Fruit fly (Drosophila melanogaster) whole organism, embryonic: Measurements from ENCODE around the gene CG33796.
A peak's percentile ranks its signal among the peaks of the same experiment; 100 is the strongest.

ENCODE experiments used
- ATbp ChIP-seq: fragments of 200-800 bp; sonication (Bioruptor generic); optimal IDR thresholded peaks from 2 replicates; lab custom pipeline; 2017; ENCODE audit warnings: missing biosample characterization, mild to moderate bottlenecking, missing genetic modification characterization, missing genetic modification reagents
- Abd-B ChIP-seq: fragments of 200-800 bp; sonication (Bioruptor generic); optimal IDR thresholded peaks from 2 replicates; lab custom pipeline; 2018; ENCODE audit warnings: missing biosample characterization, mild to moderate bottlenecking, missing genetic modification characterization, moderate library complexity
- Ada2b ChIP-seq: fragments of 200-800 bp; sonication (Bioruptor generic); IDR thresholded peaks from 2 replicates; pipeline ENCODE4 v1.3.6; 2022; ENCODE audit warnings: missing biosample characterization, missing genetic modification characterization
- BtbVII ChIP-seq: fragments of 200-800 bp; sonication (Bioruptor generic); optimal IDR thresholded peaks from 3 replicates; lab custom pipeline; 2017; ENCODE audit warnings: missing biosample characterization, mild to moderate bottlenecking, missing genetic modification characterization
- CG10209 ChIP-seq: fragments of 200-800 bp; sonication (Bioruptor generic); optimal IDR thresholded peaks from 3 replicates; lab custom pipeline; 2017; ENCODE audit warnings: missing biosample characterization, mild to moderate bottlenecking, missing genetic modification characterization, missing genetic modification reagents
- CG10274 ChIP-seq: fragments of 200-800 bp; sonication (Bioruptor generic); optimal IDR thresholded peaks from 3 replicates; lab custom pipeline; 2017; ENCODE audit warnings: missing biosample characterization, mild to moderate bottlenecking, missing genetic modification characterization
- CG14441 ChIP-seq: fragments of 200-800 bp; sonication (Bioruptor generic); IDR thresholded peaks from 2 replicates; pipeline ENCODE4 v1.3.6; 2022; ENCODE audit warnings: missing biosample characterization, missing genetic modification characterization
- CG1529 ChIP-seq: fragments of 200-800 bp; sonication (Bioruptor generic); optimal IDR thresholded peaks from 3 replicates; lab custom pipeline; 2018; ENCODE audit warnings: missing biosample characterization, missing genetic modification characterization
- CG15479 ChIP-seq: fragments of 200-800 bp; sonication (Bioruptor generic); optimal IDR thresholded peaks from 3 replicates; lab custom pipeline; 2019; ENCODE audit warnings: missing biosample characterization, mild to moderate bottlenecking, missing genetic modification characterization, moderate library complexity
- CG16813 ChIP-seq: fragments of 200-800 bp; sonication (Bioruptor generic); IDR thresholded peaks from 3 replicates; pipeline ENCODE4 v1.3.6; 2022; ENCODE audit warnings: missing biosample characterization, missing genetic modification characterization; ENCODE audit not compliant: partially characterized antibody
- CG2202 ChIP-seq: fragments of 200-800 bp; sonication (Bioruptor generic); optimal IDR thresholded peaks from 2 replicates; lab custom pipeline; 2018; ENCODE audit warnings: missing biosample characterization, mild to moderate bottlenecking, missing genetic modification characterization
- CG2712 ChIP-seq: fragments of 200-800 bp; optimal IDR thresholded peaks from 3 replicates; lab custom pipeline; 2019; ENCODE audit warnings: missing biosample characterization, mild to moderate bottlenecking, missing genetic modification characterization, moderate library complexity
- CG33557 ChIP-seq: fragments of 200-800 bp; sonication (Bioruptor generic); optimal IDR thresholded peaks from 2 replicates; lab custom pipeline; 2019; ENCODE audit warnings: missing biosample characterization, mild to moderate bottlenecking, missing genetic modification characterization, moderate library complexity
- CG5180 ChIP-seq: fragments of 200-800 bp; sonication (Bioruptor generic); optimal IDR thresholded peaks from 3 replicates; lab custom pipeline; 2017; ENCODE audit warnings: missing biosample characterization, missing genetic modification characterization, mild to moderate bottlenecking, moderate library complexity, missing genetic modification reagents
- CG7786 ChIP-seq: fragments of 200-800 bp; sonication (Bioruptor generic); optimal IDR thresholded peaks from 2 replicates; lab custom pipeline; 2016; ENCODE audit warnings: missing biosample characterization, missing genetic modification characterization
- CG8089 ChIP-seq: fragments of 200-800 bp; sonication (Bioruptor generic); optimal IDR thresholded peaks from 3 replicates; lab custom pipeline; 2016; ENCODE audit warnings: missing biosample characterization, missing genetic modification characterization
- CG8281 ChIP-seq: fragments of 200-800 bp; sonication (Bioruptor generic); optimal IDR thresholded peaks from 2 replicates; lab custom pipeline; 2018; ENCODE audit warnings: missing biosample characterization, mild to moderate bottlenecking, missing genetic modification characterization, moderate library complexity
- CG8290 ChIP-seq, 3 experiments: fragments of 200-800 bp; sonication (Bioruptor generic); optimal IDR thresholded peaks; 2 replicates each; lab custom pipeline; 2016 to 2019; ENCODE audit warnings: missing biosample characterization in 3 of 3, missing genetic modification characterization in 3 of 3, mild to moderate bottlenecking in 2 of 3, moderate library complexity in 1 of 3
- CG8944 ChIP-seq: fragments of 200-800 bp; sonication (Bioruptor generic); optimal IDR thresholded peaks from 3 replicates; lab custom pipeline; 2016; ENCODE audit warnings: missing biosample characterization, missing genetic modification characterization
- CG9727 ChIP-seq: fragments of 200-800 bp; sonication (Bioruptor generic); optimal IDR thresholded peaks from 3 replicates; lab custom pipeline; 2017; ENCODE audit warnings: missing biosample characterization, mild to moderate bottlenecking, missing genetic modification characterization
- Camta ChIP-seq: fragments of 200-800 bp; sonication (Bioruptor generic); optimal IDR thresholded peaks from 2 replicates; lab custom pipeline; 2016; ENCODE audit warnings: missing biosample characterization, missing genetic modification characterization
- D19A ChIP-seq: fragments of 200-800 bp; optimal IDR thresholded peaks from 3 replicates; lab custom pipeline; 2019; ENCODE audit warnings: missing biosample characterization, mild to moderate bottlenecking, missing genetic modification characterization, moderate library complexity
- Dfd ChIP-seq, 2 experiments: fragments of >200 bp; optimal IDR thresholded peaks; 2 replicates each; lab custom pipeline; 2017; ENCODE audit warnings: missing biosample characterization in 2 of 2, missing genetic modification characterization in 2 of 2
- Fer2 ChIP-seq: fragments of 200-800 bp; sonication (Bioruptor generic); optimal IDR thresholded peaks from 2 replicates; lab custom pipeline; 2018; ENCODE audit warnings: missing biosample characterization, mild to moderate bottlenecking, missing genetic modification characterization, moderate library complexity
- HmgZ ChIP-seq: fragments of 200-800 bp; sonication (Bioruptor generic); optimal IDR thresholded peaks from 2 replicates; lab custom pipeline; 2018; ENCODE audit warnings: missing biosample characterization, mild to moderate bottlenecking, missing genetic modification characterization
- Hmr ChIP-seq: fragments of 200-800 bp; sonication (Bioruptor generic); optimal IDR thresholded peaks from 3 replicates; lab custom pipeline; 2017; ENCODE audit warnings: mild to moderate bottlenecking, missing biosample characterization, missing genetic modification reagents, missing genetic modification characterization
- Max ChIP-seq: fragments of 200-800 bp; sonication (Bioruptor generic); optimal IDR thresholded peaks from 2 replicates; lab custom pipeline; 2016; ENCODE audit warnings: missing biosample characterization, mild to moderate bottlenecking, missing genetic modification characterization
- Meics ChIP-seq: fragments of 200-800 bp; sonication (Bioruptor generic); optimal IDR thresholded peaks from 2 replicates; lab custom pipeline; 2017; ENCODE audit warnings: missing biosample characterization, mild to moderate bottlenecking, missing genetic modification characterization
- Nf-YC ChIP-seq: fragments of 200-800 bp; optimal IDR thresholded peaks from 3 replicates; lab custom pipeline; 2019; ENCODE audit warnings: missing biosample characterization, mild to moderate bottlenecking, missing genetic modification characterization, moderate library complexity
- Opbp ChIP-seq: fragments of 200-800 bp; sonication (Bioruptor generic); IDR thresholded peaks from 3 replicates; pipeline ENCODE4 v1.3.6; 2022; ENCODE audit warnings: missing biosample characterization, missing genetic modification characterization; ENCODE audit not compliant: partially characterized antibody
- Trl ChIP-seq, 3 experiments: fragments of >200 bp in 2 of 3; fragments of 200-800 bp in 1 of 3; sonication (Bioruptor generic) in 1 of 3; optimal IDR thresholded peaks; 2 replicates in 1 of 3; 3 replicates in 2 of 3; lab custom pipeline; 2016 to 2017; ENCODE audit warnings: missing biosample characterization in 1 of 3, missing genetic modification characterization in 1 of 3
- bab2 ChIP-seq: fragments of 200-800 bp; sonication (Bioruptor generic); optimal IDR thresholded peaks from 2 replicates; lab custom pipeline; 2016; ENCODE audit warnings: missing biosample characterization, missing genetic modification characterization
- bbx ChIP-seq: fragments of 200-800 bp; sonication (Bioruptor generic); IDR thresholded peaks from 2 replicates; pipeline ENCODE4 v1.3.6; 2022; ENCODE audit warnings: missing biosample characterization, missing genetic modification characterization; ENCODE audit not compliant: partially characterized antibody
- croc ChIP-seq: fragments of 200-800 bp; sonication (Bioruptor generic); conservative IDR thresholded peaks from 3 replicates; pipeline ENCODE4 v1.3.6; 2022; ENCODE audit warnings: missing biosample characterization, missing genetic modification characterization
- da ChIP-seq: fragments of 200-800 bp; sonication (Bioruptor generic); optimal IDR thresholded peaks from 2 replicates; lab custom pipeline; 2016; ENCODE audit warnings: missing biosample characterization, missing genetic modification characterization
- disco-r ChIP-seq: fragments of 200-800 bp; sonication (Bioruptor generic); optimal IDR thresholded peaks from 2 replicates; lab custom pipeline; 2016; ENCODE audit warnings: missing biosample characterization, missing genetic modification characterization
- dpn ChIP-seq, 2 experiments: fragments of 200-800 bp; sonication (Bioruptor generic); optimal IDR thresholded peaks; 3 replicates each; lab custom pipeline; 2016; ENCODE audit warnings: missing biosample characterization in 2 of 2, missing genetic modification characterization in 2 of 2
- en ChIP-seq: fragments of 200-800 bp; sonication (Bioruptor generic); optimal IDR thresholded peaks from 2 replicates; lab custom pipeline; 2016; ENCODE audit warnings: missing biosample characterization, missing genetic modification characterization
- fd96Cb ChIP-seq: fragments of 200-800 bp; sonication (Bioruptor generic); optimal IDR thresholded peaks from 2 replicates; lab custom pipeline; 2018; ENCODE audit warnings: missing biosample characterization, mild to moderate bottlenecking, missing genetic modification characterization, moderate library complexity
- hb ChIP-seq: fragments of 200-800 bp; sonication (Bioruptor generic); IDR thresholded peaks from 3 replicates; pipeline ENCODE4 v1.3.6; 2022; ENCODE audit warnings: missing biosample characterization, missing genetic modification characterization; ENCODE audit not compliant: partially characterized antibody
- lilli ChIP-seq: fragments of 200-800 bp; sonication (Bioruptor generic); optimal IDR thresholded peaks from 3 replicates; lab custom pipeline; 2016; ENCODE audit warnings: missing biosample characterization, missing genetic modification characterization
- prd ChIP-seq, 3 experiments: fragments of >200 bp in 2 of 3; fragments of 200-800 bp in 1 of 3; sonication (Bioruptor generic) in 1 of 3; optimal IDR thresholded peaks in 2 of 3; IDR thresholded peaks in 1 of 3; 2 replicates in 2 of 3; 3 replicates in 1 of 3; pipeline versions ENCODE4 v1.3.6 to Lab custom; 2017 to 2022; ENCODE audit warnings: missing biosample characterization in 1 of 3, missing genetic modification characterization in 1 of 3
- so ChIP-seq: fragments of 200-800 bp; sonication (Bioruptor generic); IDR thresholded peaks from 3 replicates; pipeline ENCODE4 v1.3.6; 2022; ENCODE audit warnings: missing biosample characterization, missing genetic modification characterization
- tup ChIP-seq: fragments of 200-800 bp; sonication (Bioruptor generic); optimal IDR thresholded peaks from 2 replicates; lab custom pipeline; 2016; ENCODE audit warnings: missing biosample characterization, mild to moderate bottlenecking, missing genetic modification characterization, moderate library complexity
- twi ChIP-seq: fragments of 200-800 bp; optimal IDR thresholded peaks from 2 replicates; lab custom pipeline; 2019; ENCODE audit warnings: missing biosample characterization, mild to moderate bottlenecking, missing genetic modification characterization, moderate library complexity
- vvl ChIP-seq: fragments of 200-800 bp; sonication (Bioruptor generic); IDR thresholded peaks from 2 replicates; pipeline ENCODE4 v1.3.6; 2022; ENCODE audit warnings: missing biosample characterization, missing genetic modification characterization
- zfh2 ChIP-seq: fragments of 200-800 bp; sonication (Bioruptor generic); optimal IDR thresholded peaks from 2 replicates; lab custom pipeline; 2016; ENCODE audit warnings: missing biosample characterization, missing genetic modification characterization

The CG33796 gene

DNA sequence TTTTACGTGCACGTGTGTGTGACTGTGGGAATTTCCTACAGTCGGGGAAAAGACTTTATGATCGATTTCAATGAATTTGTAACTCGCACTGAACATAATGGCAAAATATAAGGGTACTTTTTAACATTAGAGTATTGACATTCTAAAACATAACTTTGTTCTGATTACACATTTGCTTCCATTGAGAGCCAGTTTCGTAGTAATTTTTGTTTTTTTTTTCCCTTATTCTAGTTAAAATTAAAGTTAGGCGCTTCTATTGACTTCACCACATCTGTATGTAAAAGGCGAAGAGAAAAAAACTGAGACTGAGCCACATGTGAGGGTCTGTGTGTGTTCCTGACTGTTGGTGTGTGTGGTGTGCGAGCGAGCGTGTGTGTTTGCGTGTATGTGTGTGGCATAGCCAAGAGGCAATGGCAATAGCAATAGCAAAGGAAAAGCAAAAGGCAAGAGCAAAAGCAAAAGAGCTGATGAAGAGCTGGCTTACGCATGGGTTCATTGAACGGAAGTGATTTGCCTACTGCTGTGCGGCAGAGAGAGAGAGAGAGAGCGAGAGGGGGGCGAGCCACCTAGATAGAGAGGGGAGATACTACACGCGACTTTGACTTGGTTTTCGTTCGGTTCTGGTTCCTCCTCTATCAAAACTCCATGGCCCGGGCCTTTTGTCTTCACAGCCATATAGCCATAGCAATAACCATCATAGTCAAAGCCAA lies 7.9 kb downstream of the CG33796 start (continued):
- peak; percentile 45 for TF ChIP-seq CG5180 (GFP tag; lab: Kevin White, UChicago)
- peak; percentile 63 for TF ChIP-seq Fer2 (tag; lab: Kevin White, UChicago)
- TF ChIP-seq CG33557 (GFP tag; lab: Kevin White, UChicago): peak; percentile 6
- peak; percentile 33 for TF ChIP-seq CG8944 (GFP tag; lab: Kevin White, UChicago)
- TF ChIP-seq CG10274: peak; percentile 68
- peak; percentile 77 for TF ChIP-seq CG2712
- no peak for TF ChIP-seq tup
- TF ChIP-seq D19A (tag; lab: Kevin White, UChicago): peak; percentile 75
- TF ChIP-seq prd (optimal IDR thresholded peaks at IDR 0.05; lab: Kevin White, UChicago): no peak
- peak; percentile 60; the same call in 2 of the 3 replicates for TF ChIP-seq prd (GFP tag; IDR thresholded peaks at IDR 0.05; lab: Robert Waterston, UW)
- TF ChIP-seq dpn (GFP tag; optimal IDR thresholded peaks at IDR 0.05; lab: Kevin White, UChicago): peak; percentile 71 to 79
- TF ChIP-seq croc (GFP tag; lab: Robert Waterston, UW): peak; percentile 29; the same call in 2 of the 3 replicates
- peak; percentile 84 for TF ChIP-seq CG7786 (GFP tag; lab: Kevin White, UChicago)
- peak; percentile 70 for TF ChIP-seq fd96Cb (tag; lab: Kevin White, UChicago)
- TF ChIP-seq Trl (optimal IDR thresholded peaks at IDR 0.05; lab: Kevin White, UChicago): peak; percentile 57 to 87
- TF ChIP-seq Trl (GFP tag; optimal IDR thresholded peaks at IDR 0.05; lab: Kevin White, UChicago): peak; percentile 37
- TF ChIP-seq CG15479 (GFP tag; lab: Kevin White, UChicago): no peak
- TF ChIP-seq en (GFP tag; lab: Kevin White, UChicago): no peak
- TF ChIP-seq CG10209 (GFP tag; lab: Kevin White, UChicago): peak; percentile 82
- TF ChIP-seq Abd-B (GFP tag; lab: Kevin White, UChicago): no peak
- peak; percentile 55 for TF ChIP-seq Nf-YC (tag; lab: Kevin White, UChicago)
- TF ChIP-seq so (GFP tag; lab: Robert Waterston, UW): peak; percentile 87
- TF ChIP-seq vvl: peak; percentile 44
- TF ChIP-seq CG16813 (GFP tag; lab: Robert Waterston, UW): no peak
- TF ChIP-seq da (GFP tag; lab: Kevin White, UChicago): no peak
- TF ChIP-seq ATbp: peak; percentile 42
- no peak for TF ChIP-seq hb (GFP tag; lab: Robert Waterston, UW)
- TF ChIP-seq Ada2b (GFP tag; lab: Robert Waterston, UW): peak; percentile 70
- TF ChIP-seq zfh2 (GFP tag; lab: Kevin White, UChicago): peak; percentile 77
- peak; percentile 68 for TF ChIP-seq CG1529 (GFP tag; lab: Kevin White, UChicago)
- TF ChIP-seq Dfd (GFP tag; optimal IDR thresholded peaks at IDR 0.05; lab: Kevin White, UChicago): no peak
- peak; percentile 51 for TF ChIP-seq CG8089
- peak; percentile 48 for TF ChIP-seq bab2
- TF ChIP-seq Meics (GFP tag; lab: Kevin White, UChicago): peak; percentile 83
- peak; percentile 36; the same call in 1 of the 2 replicates for TF ChIP-seq CG14441 (GFP tag; lab: Robert Waterston, UW)
- peak; percentile 32 for TF ChIP-seq CG8290 (GFP tag; optimal IDR thresholded peaks at IDR 0.05; lab: Kevin White, UChicago)
- TF ChIP-seq CG8290 (tag; optimal IDR thresholded peaks at IDR 0.05; lab: Kevin White, UChicago): no peak
- peak; percentile 56 for TF ChIP-seq Max (GFP tag; lab: Kevin White, UChicago)
- peak; percentile 82 for TF ChIP-seq Hmr
- peak; percentile 83 for TF ChIP-seq lilli (GFP tag; lab: Kevin White, UChicago)
- TF ChIP-seq CG2202 (tag; lab: Kevin White, UChicago): peak; percentile 6
- TF ChIP-seq disco-r (GFP tag; lab: Kevin White, UChicago): no peak
- peak; percentile 80 for TF ChIP-seq BtbVII (GFP tag; lab: Kevin White, UChicago)
- TF ChIP-seq Opbp (GFP tag; lab: Robert Waterston, UW): no peak
- TF ChIP-seq Camta (GFP tag; lab: Kevin White, UChicago): peak; percentile 59
- TF ChIP-seq HmgZ (tag; lab: Kevin White, UChicago): peak; percentile 73
- peak; percentile 29 for TF ChIP-seq CG8281 (tag; lab: Kevin White, UChicago)
- no peak for TF ChIP-seq bbx
- peak; percentile 69 for TF ChIP-seq CG9727 (GFP tag; lab: Kevin White, UChicago)
- peak; percentile 62 for TF ChIP-seq twi
